Worm (Caenorhabditis elegans) whole organism, L3 larva: ENCODE measurements around the gene F48E8.3.

Experiments
- R02D3.7 ChIP-seq: fragments of 150-350 bp; optimal IDR thresholded peaks from 2 replicates; lab custom pipeline; 2014; ENCODE audit warnings: missing biosample characterization, missing genetic modification characterization
- ama-1 ChIP-seq: fragments of 150-350 bp; optimal IDR thresholded peaks from 2 replicates; lab custom pipeline; 2018
- ceh-16 ChIP-seq: sonication (generic microtip); optimal IDR thresholded peaks from 2 replicates; lab custom pipeline; 2017; ENCODE audit warnings: missing biosample characterization, missing genetic modification characterization
- ceh-28 ChIP-seq: fragments of 150-350 bp; optimal IDR thresholded peaks from 2 replicates; lab custom pipeline; 2014; ENCODE audit warnings: missing biosample characterization, missing genetic modification reagents, missing genetic modification characterization
- ceh-82 ChIP-seq: fragments of 150-350 bp; optimal IDR thresholded peaks from 2 replicates; lab custom pipeline; 2014; ENCODE audit warnings: missing biosample characterization, missing genetic modification characterization
- egl-27 ChIP-seq: sonication (generic microtip); optimal IDR thresholded peaks from 4 replicates; lab custom pipeline; 2017; ENCODE audit warnings: missing biosample characterization, missing genetic modification reagents, missing genetic modification characterization
- egl-5 ChIP-seq: fragments of 150-350 bp; optimal IDR thresholded peaks from 2 replicates; lab custom pipeline; 2017; ENCODE audit warnings: missing biosample characterization, missing genetic modification reagents, missing genetic modification characterization, inconsistent platforms
- elt-2 ChIP-seq: sonication (generic microtip); optimal IDR thresholded peaks from 2 replicates; lab custom pipeline; 2016; ENCODE audit warnings: missing genetic modification reagents, mild to moderate bottlenecking, missing genetic modification characterization, missing compliant biosample characterization
- fkh-10 ChIP-seq: sonication (generic microtip); optimal IDR thresholded peaks from 2 replicates; lab custom pipeline; 2017; ENCODE audit warnings: missing biosample characterization, missing genetic modification reagents, missing genetic modification characterization
- fkh-2 ChIP-seq: fragments of 150-350 bp; optimal IDR thresholded peaks from 2 replicates; lab custom pipeline; 2014; ENCODE audit warnings: missing biosample characterization, missing genetic modification reagents, missing genetic modification characterization
- fos-1 ChIP-seq: fragments of 150-350 bp; optimal IDR thresholded peaks from 2 replicates; lab custom pipeline; 2014; ENCODE audit warnings: missing biosample characterization, missing genetic modification characterization
- hmg-11 ChIP-seq: sonication (generic microtip); optimal IDR thresholded peaks from 2 replicates; lab custom pipeline; 2016; ENCODE audit warnings: missing genetic modification characterization, missing compliant biosample characterization
- jun-1 ChIP-seq: fragments of 150-350 bp; optimal IDR thresholded peaks from 2 replicates; lab custom pipeline; 2014; ENCODE audit warnings: missing biosample characterization, missing genetic modification reagents, missing genetic modification characterization
- lin-15B ChIP-seq: fragments of 150-350 bp; optimal IDR thresholded peaks from 2 replicates; lab custom pipeline; 2014; ENCODE audit warnings: missing biosample characterization, missing genetic modification characterization
- lin-39 ChIP-seq: fragments of 150-350 bp; optimal IDR thresholded peaks from 2 replicates; lab custom pipeline; 2018; ENCODE audit warnings: missing biosample characterization, missing genetic modification reagents, missing genetic modification characterization
- lsy-12 ChIP-seq: sonication (generic microtip); optimal IDR thresholded peaks from 2 replicates; lab custom pipeline; 2016; ENCODE audit warnings: mild to moderate bottlenecking, missing genetic modification characterization, missing compliant biosample characterization
- mdl-1 ChIP-seq: fragments of 150-350 bp; optimal IDR thresholded peaks from 2 replicates; lab custom pipeline; 2014; ENCODE audit warnings: missing biosample characterization, missing genetic modification characterization
- mml-1 ChIP-seq: fragments of 150-350 bp; sonication (generic microtip); optimal IDR thresholded peaks from 3 replicates; lab custom pipeline; 2014; ENCODE audit warnings: missing biosample characterization, missing genetic modification characterization
- nfya-1 ChIP-seq: sonication (generic microtip); optimal IDR thresholded peaks from 2 replicates; lab custom pipeline; 2017; ENCODE audit warnings: missing genetic modification characterization, mild to moderate bottlenecking, missing compliant biosample characterization, antibody characterized with exemption, moderate library complexity; ENCODE audit not compliant: insufficient read depth
- nhr-12 ChIP-seq: fragments of 150-350 bp; optimal IDR thresholded peaks from 2 replicates; lab custom pipeline; 2014; ENCODE audit warnings: missing biosample characterization, missing genetic modification characterization
- nhr-23 ChIP-seq: fragments of 150-350 bp; optimal IDR thresholded peaks from 2 replicates; lab custom pipeline; 2014; ENCODE audit warnings: missing biosample characterization, missing genetic modification reagents, missing genetic modification characterization
- nhr-25 ChIP-seq: sonication (generic microtip); optimal IDR thresholded peaks from 2 replicates; lab custom pipeline; 2017; ENCODE audit warnings: missing biosample characterization, missing genetic modification characterization
- nhr-43 ChIP-seq: sonication (generic microtip); optimal IDR thresholded peaks from 2 replicates; lab custom pipeline; 2016; ENCODE audit warnings: mild to moderate bottlenecking, missing genetic modification characterization, missing compliant biosample characterization; ENCODE audit not compliant: poor library complexity, severe bottlenecking
- nhr-76 ChIP-seq: fragments of 150-350 bp; sonication (generic microtip); optimal IDR thresholded peaks from 5 replicates; lab custom pipeline; 2014; ENCODE audit warnings: missing biosample characterization, missing genetic modification characterization
- pha-4 ChIP-seq: fragments of 150-350 bp; optimal IDR thresholded peaks from 2 replicates; lab custom pipeline; 2014; ENCODE audit warnings: missing biosample characterization, missing genetic modification reagents, missing genetic modification characterization
- pqm-1 ChIP-seq: fragments of 150-350 bp; optimal IDR thresholded peaks from 2 replicates; lab custom pipeline; 2017; ENCODE audit warnings: missing biosample characterization, missing genetic modification characterization, inconsistent platforms
- sea-2 ChIP-seq: fragments of 150-350 bp; sonication (generic microtip); optimal IDR thresholded peaks from 4 replicates; lab custom pipeline; 2014; ENCODE audit warnings: missing biosample characterization, missing genetic modification reagents, missing genetic modification characterization
- skn-1 ChIP-seq: fragments of 150-350 bp; optimal IDR thresholded peaks from 2 replicates; lab custom pipeline; 2014; ENCODE audit warnings: missing biosample characterization, missing genetic modification characterization
- snpc-4 ChIP-seq: fragments of 150-350 bp; optimal IDR thresholded peaks from 2 replicates; lab custom pipeline; 2014; ENCODE audit warnings: missing biosample characterization, missing genetic modification characterization
- tbx-2 ChIP-seq: sonication (generic microtip); optimal IDR thresholded peaks from 2 replicates; lab custom pipeline; 2016; ENCODE audit warnings: mild to moderate bottlenecking, missing genetic modification characterization, missing compliant biosample characterization
- unc-39 ChIP-seq: sonication (generic microtip); optimal IDR thresholded peaks from 4 replicates; lab custom pipeline; 2017; ENCODE audit warnings: missing biosample characterization, missing genetic modification characterization
- unc-62 ChIP-seq: fragments of 150-350 bp; sonication (generic microtip); optimal IDR thresholded peaks from 4 replicates; lab custom pipeline; 2014; ENCODE audit warnings: missing biosample characterization, missing genetic modification reagents, missing genetic modification characterization
- zag-1 ChIP-seq: fragments of 150-350 bp; optimal IDR thresholded peaks from 2 replicates; lab custom pipeline; 2014; ENCODE audit warnings: missing biosample characterization, missing genetic modification characterization
- ztf-4 ChIP-seq: fragments of 150-350 bp; optimal IDR thresholded peaks from 2 replicates; lab custom pipeline; 2014; ENCODE audit warnings: missing biosample characterization, missing genetic modification characterization

The F48E8.3 gene

ce11 chrIII:5421406-5421805 lies 39.8 kb upstream of the F48E8.3 start (continued):
- TF ChIP-seq nhr-76 (tag; lab: Kevin White, UChicago) (no peak), ceh-28 (tag; lab: Kevin White, UChicago) (no peak), elt-2 (peak; percentile 66), mdl-1 (tag; lab: Kevin White, UChicago) (no peak), sea-2 (GFP tag; lab: Kevin White, UChicago) (no peak), ceh-82 (tag; lab: Kevin White, UChicago) (no peak), mml-1 (tag; lab: Kevin White, UChicago) (no peak), unc-39 (tag; lab: Kevin White, UChicago) (no peak), lin-15B (tag; lab: Kevin White, UChicago) (no peak), zag-1 (tag; lab: Kevin White, UChicago) (no peak), ama-1 (lab: Kevin White, UChicago) (no peak), nhr-25 (tag; lab: Kevin White, UChicago) (peak; percentile 86), tbx-2 (tag; lab: Kevin White, UChicago) (no peak), nhr-23 (tag; lab: Kevin White, UChicago) (peak; percentile 71), egl-27 (tag; lab: Kevin White, UChicago) (peak; percentile 13), jun-1 (tag; lab: Kevin White, UChicago) (no peak), snpc-4 (tag; lab: Kevin White, UChicago) (no peak), lin-39 (tag; lab: Kevin White, UChicago) (no peak), R02D3.7 (tag; lab: Kevin White, UChicago) (no peak), fkh-2 (no peak), fos-1 (no peak), lsy-12 (tag; lab: Kevin White, UChicago) (no peak), skn-1 (tag; lab: Kevin White, UChicago) (no peak), unc-62 (GFP tag; lab: Kevin White, UChicago) (no peak), nhr-12 (no peak), nhr-43 (tag; lab: Kevin White, UChicago) (peak; percentile 67), ztf-4 (tag; lab: Kevin White, UChicago) (no peak)

ce11 chrIII:5422561-5423103 lies 38.5 kb upstream of the F48E8.3 start:
- TF ChIP-seq nhr-23 (tag; lab: Kevin White, UChicago) (peak; percentile 39), pqm-1 (tag; lab: Kevin White, UChicago) (no peak), nfya-1 (no peak), egl-5 (tag; lab: Kevin White, UChicago) (peak; percentile 12), ceh-82 (tag; lab: Kevin White, UChicago) (no peak), fos-1 (no peak), sea-2 (GFP tag; lab: Kevin White, UChicago) (no peak), nhr-25 (tag; lab: Kevin White, UChicago) (no peak), R02D3.7 (tag; lab: Kevin White, UChicago) (no peak), fkh-10 (GFP tag; lab: Kevin White, UChicago) (no peak), ama-1 (lab: Kevin White, UChicago) (no peak), hmg-11 (no peak), mdl-1 (tag; lab: Kevin White, UChicago) (no peak)

- TF ChIP-seq nhr-23 (tag; lab: Kevin White, UChicago) = peak; percentile 36
- TF ChIP-seq nhr-43 (tag; lab: Kevin White, UChicago) = peak; percentile 35
- no peak for TF ChIP-seq egl-5 (tag; lab: Kevin White, UChicago)
- no peak for TF ChIP-seq ceh-16 (tag; lab: Kevin White, UChicago)
- no peak for TF ChIP-seq unc-62 (GFP tag; lab: Kevin White, UChicago)
- TF ChIP-seq nhr-25 (tag; lab: Kevin White, UChicago) = peak; percentile 73
Observed at ce11 chrIII:5423665-5424133, 37.5 kb upstream of the F48E8.3 start, which contains the start of gene dnj-24. dnj-24 (minus strand) TSS chrIII:5424083.

- peak; percentile 1 for TF ChIP-seq nfya-1
- TF ChIP-seq nhr-23 (tag; lab: Kevin White, UChicago) = peak; percentile 56
- TF ChIP-seq pha-4 (tag; lab: Kevin White, UChicago) = peak; percentile 54
- no peak for TF ChIP-seq ztf-4 (tag; lab: Kevin White, UChicago)
- no peak for TF ChIP-seq zag-1 (tag; lab: Kevin White, UChicago)
Observed at ce11 chrIII:5424363-5424762, 36.8 kb upstream of the F48E8.3 start.
